Worm (Caenorhabditis elegans) whole organism, L1 larva: Measurements from ENCODE around the gene mcm-2.

ENCODE experiments used
- C34B4.2 ChIP-seq: sonication (generic microtip); optimal IDR thresholded peaks from 2 replicates; lab custom pipeline; 2017; ENCODE audit warnings: mild to moderate bottlenecking, missing genetic modification characterization, missing compliant biosample characterization
- aha-1 ChIP-seq: fragments of 150-350 bp; optimal IDR thresholded peaks from 2 replicates; lab custom pipeline; 2014; ENCODE audit warnings: missing biosample characterization, missing genetic modification characterization
- aly-2 ChIP-seq: fragments of 150-350 bp; optimal IDR thresholded peaks from 2 replicates; lab custom pipeline; 2014; ENCODE audit warnings: missing biosample characterization, missing genetic modification characterization
- blmp-1 ChIP-seq: fragments of 150-350 bp; optimal IDR thresholded peaks from 2 replicates; lab custom pipeline; 2014; ENCODE audit warnings: missing biosample characterization, missing genetic modification characterization
- ceh-63 ChIP-seq: fragments of 200-800 bp; sonication (Bioruptor generic); optimal IDR thresholded peaks from 2 replicates; lab custom pipeline; 2018; ENCODE audit warnings: mild to moderate bottlenecking, missing genetic modification characterization, missing compliant biosample characterization
- ceh-8 ChIP-seq: fragments of 200-800 bp; sonication (Bioruptor generic); optimal IDR thresholded peaks from 2 replicates; lab custom pipeline; 2018; ENCODE audit warnings: mild to moderate bottlenecking, missing genetic modification characterization, moderate library complexity, missing compliant biosample characterization
- ceh-82 ChIP-seq, 3 experiments: fragments of 150-350 bp in 1 of 3; sonication (generic microtip) in 2 of 3; optimal IDR thresholded peaks; 2 replicates each; lab custom pipeline; 2014 to 2017; ENCODE audit warnings: missing biosample characterization in 3 of 3, missing genetic modification characterization in 3 of 3
- ces-1 ChIP-seq: fragments of 150-350 bp; optimal IDR thresholded peaks from 2 replicates; lab custom pipeline; 2014; ENCODE audit warnings: missing biosample characterization, missing genetic modification reagents, missing genetic modification characterization
- dpl-1 ChIP-seq, 3 experiments: fragments of 150-350 bp in 2 of 3; sonication (generic microtip) in 1 of 3; optimal IDR thresholded peaks; 2 replicates each; lab custom pipeline; 2014 to 2017; ENCODE audit warnings: missing biosample characterization in 3 of 3, missing genetic modification characterization in 3 of 3, missing genetic modification reagents in 3 of 3
- efl-1 ChIP-seq, 4 experiments: fragments of 150-350 bp; optimal IDR thresholded peaks in 3 of 4; peaks in 1 of 4; 1 replicate in 1 of 4; 2 replicates in 3 of 4; lab custom pipeline; 2014; ENCODE audit warnings: missing biosample characterization in 2 of 4, missing genetic modification characterization in 2 of 4, missing genetic modification reagents in 2 of 4
- efl-3 ChIP-seq: fragments of 200-800 bp; sonication (Bioruptor generic); optimal IDR thresholded peaks from 2 replicates; lab custom pipeline; 2018; ENCODE audit warnings: mild to moderate bottlenecking, missing genetic modification characterization, missing compliant biosample characterization
- egl-27 ChIP-seq, 2 experiments: fragments of 150-350 bp in 1 of 2; sonication (generic microtip); optimal IDR thresholded peaks; 3 replicates each; lab custom pipeline; 2017 to 2018; ENCODE audit warnings: missing biosample characterization in 2 of 2, missing genetic modification characterization in 2 of 2, missing genetic modification reagents in 2 of 2
- fkh-10 ChIP-seq: sonication (generic microtip); optimal IDR thresholded peaks from 2 replicates; lab custom pipeline; 2017; ENCODE audit warnings: missing biosample characterization, missing genetic modification reagents, missing genetic modification characterization
- fkh-8 ChIP-seq: sonication (generic microtip); optimal IDR thresholded peaks from 2 replicates; lab custom pipeline; 2016; ENCODE audit warnings: mild to moderate bottlenecking, missing genetic modification characterization, missing compliant biosample characterization
- fos-1 ChIP-seq: fragments of 150-350 bp; optimal IDR thresholded peaks from 2 replicates; lab custom pipeline; 2014; ENCODE audit warnings: missing biosample characterization, missing genetic modification characterization
- grh-1 ChIP-seq: fragments of 200-800 bp; sonication (Bioruptor generic); IDR thresholded peaks from 2 replicates; pipeline ENCODE4 v1.3.6; 2022; ENCODE audit warnings: missing genetic modification reagents, missing genetic modification characterization, missing compliant biosample characterization
- hlh-4 ChIP-seq: sonication (generic microtip); optimal IDR thresholded peaks from 2 replicates; lab custom pipeline; 2016; ENCODE audit warnings: mild to moderate bottlenecking, missing genetic modification characterization, missing compliant biosample characterization
- hpl-2 ChIP-seq: fragments of 150-350 bp; optimal IDR thresholded peaks from 2 replicates; lab custom pipeline; 2014; ENCODE audit warnings: missing biosample characterization, missing genetic modification reagents, missing genetic modification characterization
- isw-1 ChIP-seq: fragments of 200-800 bp; sonication (Bioruptor generic); IDR thresholded peaks from 2 replicates; pipeline ENCODE4 v1.3.6; 2022; ENCODE audit warnings: missing genetic modification characterization, missing compliant biosample characterization
- jun-1 ChIP-seq: fragments of 150-350 bp; optimal IDR thresholded peaks from 2 replicates; lab custom pipeline; 2014; ENCODE audit warnings: missing biosample characterization, missing genetic modification reagents, missing genetic modification characterization
- lin-13 ChIP-seq: fragments of 150-350 bp; optimal IDR thresholded peaks from 2 replicates; lab custom pipeline; 2014; ENCODE audit warnings: missing biosample characterization, missing genetic modification reagents, missing genetic modification characterization
- lin-14 ChIP-seq: fragments of 200-800 bp; sonication (Bioruptor generic); optimal IDR thresholded peaks from 2 replicates; lab custom pipeline; 2018; ENCODE audit warnings: mild to moderate bottlenecking, missing genetic modification characterization, moderate library complexity, missing compliant biosample characterization
- lin-35 ChIP-seq, 2 experiments: fragments of 150-350 bp; optimal IDR thresholded peaks; 2 replicates each; lab custom pipeline; 2014; ENCODE audit warnings: missing biosample characterization in 2 of 2, missing genetic modification characterization in 2 of 2, missing genetic modification reagents in 2 of 2
- lsy-2 ChIP-seq, 2 experiments: fragments of 150-350 bp; optimal IDR thresholded peaks; 2 replicates each; lab custom pipeline; 2014; ENCODE audit warnings: missing biosample characterization in 2 of 2, missing genetic modification characterization in 2 of 2
- mdl-1 ChIP-seq, 2 experiments: fragments of 150-350 bp; optimal IDR thresholded peaks; 2 replicates each; lab custom pipeline; 2014 to 2017; ENCODE audit warnings: missing biosample characterization in 2 of 2, missing genetic modification characterization in 2 of 2, inconsistent platforms in 1 of 2
- mef-2 ChIP-seq: fragments of 150-350 bp; optimal IDR thresholded peaks from 2 replicates; lab custom pipeline; 2014; ENCODE audit warnings: missing biosample characterization, missing genetic modification characterization
- mep-1 ChIP-seq: fragments of 150-350 bp; optimal IDR thresholded peaks from 2 replicates; lab custom pipeline; 2014; ENCODE audit warnings: missing biosample characterization, missing genetic modification characterization
- nhr-19 ChIP-seq: fragments of 200-800 bp; sonication (Bioruptor generic); conservative IDR thresholded peaks from 2 replicates; pipeline ENCODE4 v1.3.6; 2022; ENCODE audit warnings: missing genetic modification characterization, missing compliant biosample characterization
- nhr-20 ChIP-seq: sonication (generic microtip); optimal IDR thresholded peaks from 2 replicates; lab custom pipeline; 2016; ENCODE audit warnings: mild to moderate bottlenecking, missing genetic modification characterization, missing compliant biosample characterization
- nhr-237 ChIP-seq: fragments of 150-350 bp; optimal IDR thresholded peaks from 2 replicates; lab custom pipeline; 2014; ENCODE audit warnings: missing biosample characterization, missing genetic modification characterization
- nhr-28 ChIP-seq: fragments of 150-350 bp; optimal IDR thresholded peaks from 2 replicates; lab custom pipeline; 2014; ENCODE audit warnings: missing biosample characterization, missing genetic modification characterization
- nhr-77 ChIP-seq: fragments of 150-350 bp; optimal IDR thresholded peaks from 2 replicates; lab custom pipeline; 2014; ENCODE audit warnings: missing biosample characterization, missing genetic modification characterization
- nhr-85 ChIP-seq: sonication (generic microtip); peaks from one replicate; lab custom pipeline; 2016; ENCODE audit warnings: missing genetic modification characterization, inconsistent platforms, missing compliant biosample characterization
- nhr-90 ChIP-seq: sonication (generic microtip); optimal IDR thresholded peaks from 2 replicates; lab custom pipeline; 2016; ENCODE audit warnings: mild to moderate bottlenecking, missing genetic modification characterization, missing compliant biosample characterization; ENCODE audit not compliant: poor library complexity
- pax-3 ChIP-seq: fragments of 200-800 bp; sonication (Bioruptor generic); optimal IDR thresholded peaks from 2 replicates; lab custom pipeline; 2018; ENCODE audit warnings: mild to moderate bottlenecking, missing genetic modification characterization, moderate library complexity, missing compliant biosample characterization
- pqm-1 ChIP-seq: sonication (generic microtip); optimal IDR thresholded peaks from 3 replicates; lab custom pipeline; 2017; ENCODE audit warnings: missing biosample characterization, missing genetic modification characterization
- skn-1 ChIP-seq: fragments of 150-350 bp; optimal IDR thresholded peaks from 2 replicates; lab custom pipeline; 2014; ENCODE audit warnings: missing biosample characterization, missing genetic modification characterization
- tbx-2 ChIP-seq: sonication (generic microtip); optimal IDR thresholded peaks from 2 replicates; lab custom pipeline; 2016; ENCODE audit warnings: missing genetic modification characterization, missing compliant biosample characterization
- tlp-1 ChIP-seq: fragments of 150-350 bp; optimal IDR thresholded peaks from 2 replicates; lab custom pipeline; 2014; ENCODE audit warnings: missing biosample characterization, missing genetic modification characterization
- unc-130 ChIP-seq: fragments of 150-350 bp; optimal IDR thresholded peaks from 2 replicates; lab custom pipeline; 2017; ENCODE audit warnings: missing biosample characterization, missing genetic modification characterization, inconsistent platforms
- unc-62 ChIP-seq: fragments of 150-350 bp; optimal IDR thresholded peaks from 2 replicates; lab custom pipeline; 2014; ENCODE audit warnings: missing biosample characterization, missing genetic modification reagents, missing genetic modification characterization
- unc-86 ChIP-seq: sonication (generic microtip); optimal IDR thresholded peaks from 2 replicates; lab custom pipeline; 2016; ENCODE audit warnings: missing genetic modification characterization, missing compliant biosample characterization
- unc-98 ChIP-seq: fragments of 200-800 bp; sonication (Bioruptor generic); IDR thresholded peaks from 2 replicates; pipeline ENCODE4 v1.3.6; 2022; ENCODE audit warnings: missing genetic modification characterization, missing compliant biosample characterization
- vab-15 ChIP-seq: sonication (generic microtip); optimal IDR thresholded peaks from 2 replicates; lab custom pipeline; 2017; ENCODE audit warnings: missing genotype, mild to moderate bottlenecking, missing genetic modification characterization, missing compliant biosample characterization
- xbp-1 ChIP-seq: sonication (generic microtip); optimal IDR thresholded peaks from 2 replicates; lab custom pipeline; 2016; ENCODE audit warnings: missing genetic modification characterization, missing compliant biosample characterization
- ztf-4 ChIP-seq: fragments of 150-350 bp; optimal IDR thresholded peaks from 2 replicates; lab custom pipeline; 2014; ENCODE audit warnings: missing biosample characterization, missing genetic modification characterization

Gene mcm-2

DNA sequence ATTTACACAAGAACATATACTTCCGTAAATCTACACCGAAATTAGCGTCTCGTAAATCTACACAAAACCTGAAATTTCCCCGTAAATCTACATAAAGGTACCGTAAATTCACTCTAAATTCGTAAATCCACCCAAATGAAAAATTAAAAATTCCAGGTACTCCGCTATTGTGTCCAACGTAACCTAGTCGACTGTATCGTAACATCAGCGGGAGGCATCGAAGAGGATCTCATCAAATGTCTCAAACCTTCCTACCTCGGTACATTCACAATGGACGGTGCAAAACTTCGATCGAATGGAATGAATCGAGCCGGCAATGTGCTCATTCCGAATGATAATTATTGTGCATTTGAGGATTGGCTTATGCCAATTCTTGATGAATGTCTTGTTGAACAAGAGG is 11.5 kb downstream of the mcm-2 start:
- no peak for TF ChIP-seq vab-15
- no peak for TF ChIP-seq ces-1 (GFP tag; lab: Kevin White, UChicago)
- TF ChIP-seq lin-14 (GFP tag; lab: Kevin White, UChicago): no peak
- TF ChIP-seq xbp-1 (tag; lab: Kevin White, UChicago): no peak
- TF ChIP-seq efl-3 (GFP tag; lab: Kevin White, UChicago): no peak

DNA sequence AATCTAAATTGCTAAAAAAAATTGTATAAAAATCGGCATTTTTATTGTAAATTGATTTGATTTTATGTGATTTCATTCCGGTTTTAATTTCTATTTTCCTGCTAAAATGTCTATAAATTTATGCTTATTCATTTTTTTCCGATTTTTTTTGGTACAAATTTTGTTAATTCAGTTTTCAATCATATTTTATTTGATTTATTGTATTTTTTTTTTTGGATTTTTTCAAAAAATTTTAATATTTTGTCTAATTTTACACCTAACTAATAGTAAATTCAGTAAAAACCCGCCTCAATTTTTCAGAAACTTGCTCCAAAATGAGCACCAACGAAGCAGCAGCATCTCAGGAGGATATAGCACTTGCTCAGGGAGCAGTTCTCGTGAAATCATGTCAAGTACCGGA is 13.7 kb downstream of the mcm-2 start, which contains the start of gene dhps-1:
dhps-1 (plus strand) TSS at position 301 of the 400 bp plus-strand sequence.
- TF ChIP-seq efl-1 (optimal IDR thresholded peaks at IDR 0.05; lab: Kevin White, UChicago): no peak
- peak in 1 of 2 experiments; percentile 26 for TF ChIP-seq efl-1 (GFP tag; optimal IDR thresholded peaks at IDR 0.05 in 1 of 2; lab: Kevin White, UChicago)
- TF ChIP-seq blmp-1 (tag; lab: Kevin White, UChicago): no peak

DNA sequence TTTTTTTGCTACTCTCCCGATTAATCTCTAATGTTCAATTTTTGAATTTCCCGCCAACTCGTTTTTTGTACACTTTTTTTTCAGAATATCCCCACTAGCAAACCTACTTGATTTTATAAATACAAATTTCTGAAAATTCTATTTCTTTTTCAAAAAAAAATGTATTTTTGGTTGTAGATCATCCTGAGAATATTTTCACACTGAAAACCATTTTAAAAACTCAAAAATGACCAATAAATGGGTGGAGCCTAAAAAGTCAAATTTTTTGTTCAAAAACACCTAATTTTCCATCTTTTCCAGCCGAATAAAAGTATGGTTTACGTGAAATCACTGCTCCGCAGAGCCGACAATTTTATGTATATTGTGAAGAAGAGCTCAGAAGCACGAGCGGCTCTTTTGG is 17.7 kb downstream of the mcm-2 start, which contains the start of gene Y17G7B.3:
Y17G7B.3 (plus strand) TSS at position 301 of the 400 bp plus-strand sequence.
- TF ChIP-seq tbx-2: no peak

DNA sequence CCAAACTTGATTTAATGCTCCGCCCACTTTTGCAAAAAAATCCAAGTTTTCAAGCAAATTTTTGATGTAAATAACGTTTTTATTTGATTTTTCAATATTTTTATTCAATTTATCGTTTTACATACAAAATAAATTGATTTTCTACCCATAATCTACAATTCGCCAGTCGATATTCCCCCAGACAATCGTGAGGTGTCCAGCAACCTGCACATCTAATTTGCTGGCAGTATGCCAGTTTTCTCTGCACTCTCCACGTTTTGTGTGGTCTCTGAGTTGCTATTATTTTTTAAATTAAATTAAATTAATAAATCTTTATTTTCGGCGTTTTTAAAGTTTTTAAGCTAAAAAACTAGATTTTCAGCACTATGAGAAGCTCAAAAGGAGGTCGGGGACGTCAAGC is 26.3 kb downstream of the mcm-2 start:
- TF ChIP-seq vab-15 (peak; percentile 77), unc-62 (GFP tag; lab: Kevin White, UChicago) (no peak), unc-98 (GFP tag; lab: Robert Waterston, UW) (peak; percentile 22; the same call in 1 of the 2 replicates), fkh-8 (peak; percentile 96), hlh-4 (peak; percentile 61), lin-14 (GFP tag; lab: Kevin White, UChicago) (peak; percentile 95), ceh-63 (GFP tag; lab: Kevin White, UChicago) (no peak), aly-2 (tag; lab: Kevin White, UChicago) (no peak), egl-27 (tag; optimal IDR thresholded peaks at IDR 0.05; lab: Kevin White, UChicago) (no peak), lin-35 (GFP tag; optimal IDR thresholded peaks at IDR 0.05; lab: Kevin White, UChicago) (peak; percentile 72 to 83), ceh-82 (tag; optimal IDR thresholded peaks at IDR 0.05; lab: Kevin White, UChicago) (peak; percentile 88 to 92 (median 90)), ceh-8 (peak; percentile 90), hpl-2 (GFP tag; lab: Kevin White, UChicago) (no peak), nhr-85 (tag; lab: Kevin White, UChicago) (peak; percentile 91), mef-2 (tag; lab: Kevin White, UChicago) (peak; percentile 29), fos-1 (peak; percentile 66), lsy-2 (tag; optimal IDR thresholded peaks at IDR 0.05; lab: Kevin White, UChicago) (peak; percentile 93 to 94), mdl-1 (tag; optimal IDR thresholded peaks at IDR 0.05; lab: Kevin White, UChicago) (peak in 1 of 2 experiments; percentile 80), C34B4.2 (tag; lab: Kevin White, UChicago) (no peak), nhr-77 (tag; lab: Kevin White, UChicago) (peak; percentile 61), fkh-10 (GFP tag; lab: Kevin White, UChicago) (peak; percentile 80), lin-13 (GFP tag; lab: Kevin White, UChicago) (peak; percentile 86), ces-1 (GFP tag; lab: Kevin White, UChicago) (peak; percentile 77), dpl-1 (GFP tag; optimal IDR thresholded peaks at IDR 0.05; lab: Kevin White, UChicago) (peak; percentile 68 to 79 (median 79)), isw-1 (GFP tag; lab: Robert Waterston, UW) (peak; percentile 88), pqm-1 (tag; lab: Kevin White, UChicago) (no peak), ztf-4 (peak; percentile 78), skn-1 (tag; lab: Kevin White, UChicago) (peak; percentile 80), tlp-1 (no peak), grh-1 (GFP tag; lab: Robert Waterston, UW) (peak; percentile 75), pax-3 (peak; percentile 87), aha-1 (tag; lab: Kevin White, UChicago) (no peak), nhr-19 (GFP tag; lab: Robert Waterston, UW) (peak; percentile 91), nhr-90 (tag; lab: Kevin White, UChicago) (peak; percentile 95), mep-1 (tag; lab: Kevin White, UChicago) (peak; percentile 93), nhr-20 (tag; lab: Kevin White, UChicago) (peak; percentile 92), nhr-28 (tag; lab: Kevin White, UChicago) (no peak), unc-86 (peak; percentile 80), jun-1 (tag; lab: Kevin White, UChicago) (peak; percentile 71), unc-130 (tag; lab: Kevin White, UChicago) (peak; percentile 95), nhr-237 (tag; lab: Kevin White, UChicago) (peak; percentile 57)
